In the genomic region with DNA sequence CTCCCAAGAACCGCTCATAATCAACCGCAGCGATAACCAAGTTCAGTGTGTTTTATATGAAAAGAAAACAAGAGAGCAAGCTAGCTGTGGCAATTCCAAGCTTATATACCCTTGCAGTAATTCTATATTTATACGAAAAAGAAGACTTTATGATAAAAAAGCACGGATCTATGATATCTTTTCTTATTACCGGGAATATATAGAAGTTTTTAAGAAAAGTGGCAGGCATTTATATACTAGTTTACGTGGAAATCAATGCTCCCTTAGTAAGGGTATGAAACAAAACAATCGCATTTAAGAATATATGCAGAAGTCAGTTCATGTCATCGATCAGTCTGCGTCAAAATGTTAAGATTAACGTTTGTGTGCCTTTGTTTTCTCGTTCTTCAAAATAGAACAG, we compare ENCODE assay signal across 1 fruit fly cellular context.
TF ChIP-seq lines count a peak whose summit lies in the region.

A gene (plus strand): TSS at position 333 of the 400 bp plus-strand sequence.

TF ChIP-seq in whole organism, prepupa, 60 proteins besides CTCF, POLR2A, EP300 and RAD21 (continued from another document):
- TF ChIP-seq CG6854 (GFP tag; optimal IDR thresholded peaks at IDR 0.05; lab: Kevin White, UChicago) (no peak), CG31627 (GFP tag; optimal IDR thresholded peaks at IDR 0.05; lab: Kevin White, UChicago) (peak; percentile 55), topi (GFP tag; optimal IDR thresholded peaks at IDR 0.05; lab: Kevin White, UChicago) (peak; percentile 81), Hr39 (GFP tag; optimal IDR thresholded peaks at IDR 0.05; lab: Kevin White, UChicago) (peak; percentile 58), CG11294 (GFP tag; IDR thresholded peaks at IDR 0.05; lab: Robert Waterston, UW) (no peak), CG15336 (GFP tag; IDR thresholded peaks at IDR 0.05; lab: Robert Waterston, UW) (no peak; the same call in none of the 2 replicates), CG11762 (GFP tag; optimal IDR thresholded peaks at IDR 0.05; lab: Kevin White, UChicago; ENCODE audit: insufficient read depth) (peak; percentile 51), ss (GFP tag; optimal IDR thresholded peaks at IDR 0.05; lab: Kevin White, UChicago) (peak in 1 of 2 experiments; percentile 72), CG8119 (GFP tag; IDR thresholded peaks at IDR 0.05; lab: Robert Waterston, UW) (peak; percentile 54; the same call in 1 of the 3 replicates), acj6 (GFP tag; optimal IDR thresholded peaks at IDR 0.05; lab: Kevin White, UChicago) (peak; percentile 47), Sox102F (GFP tag; optimal IDR thresholded peaks at IDR 0.05; lab: Kevin White, UChicago) (peak; percentile 77), CG6808 (GFP tag; optimal IDR thresholded peaks at IDR 0.05; lab: Kevin White, UChicago) (peak; percentile 46), net (GFP tag; optimal IDR thresholded peaks at IDR 0.05; lab: Kevin White, UChicago) (peak; percentile 29), CG34406 (GFP tag; optimal IDR thresholded peaks at IDR 0.05; lab: Kevin White, UChicago) (peak; percentile 39), esn (GFP tag; optimal IDR thresholded peaks at IDR 0.05; lab: Kevin White, UChicago) (peak; percentile 78), CG3032 (tag; optimal IDR thresholded peaks at IDR 0.05; lab: Kevin White, UChicago) (no peak), fd85E (GFP tag; optimal IDR thresholded peaks at IDR 0.05; lab: Kevin White, UChicago) (no peak), achi (GFP tag; optimal IDR thresholded peaks at IDR 0.05; lab: Kevin White, UChicago) (peak; percentile 53), Smox (GFP tag; optimal IDR thresholded peaks at IDR 0.05; lab: Kevin White, UChicago) (peak; percentile 63), eg (GFP tag; IDR thresholded peaks at IDR 0.05; lab: Robert Waterston, UW) (no peak; the same call in 2 of the 3 replicates), CG9139 (GFP tag; optimal IDR thresholded peaks at IDR 0.05; lab: Kevin White, UChicago) (no peak), CG11902 (GFP tag; optimal IDR thresholded peaks at IDR 0.05; lab: Kevin White, UChicago) (peak; percentile 40), vri (GFP tag; optimal IDR thresholded peaks at IDR 0.05; lab: Kevin White, UChicago) (peak; percentile 52), CG10631 (GFP tag; optimal IDR thresholded peaks at IDR 0.05; lab: Kevin White, UChicago) (peak; percentile 29), dsx (GFP tag; optimal IDR thresholded peaks at IDR 0.05; lab: Kevin White, UChicago; ENCODE audit: poor library complexity, severe bottlenecking) (no peak), Ets21C (GFP tag; optimal IDR thresholded peaks at IDR 0.05; lab: Kevin White, UChicago) (peak; percentile 35), CG4318 (GFP tag; optimal IDR thresholded peaks at IDR 0.05; lab: Kevin White, UChicago) (peak; percentile 4), Sox14 (GFP tag; optimal IDR thresholded peaks at IDR 0.05; lab: Kevin White, UChicago) (peak; percentile 67), CG7368 (GFP tag; optimal IDR thresholded peaks at IDR 0.05; lab: Kevin White, UChicago) (peak; percentile 53), CG6163 (GFP tag; IDR thresholded peaks at IDR 0.05; lab: Robert Waterston, UW) (peak; percentile 72), Gug (GFP tag; IDR thresholded peaks at IDR 0.05; lab: Robert Waterston, UW) (peak; percentile 44; the same call in 1 of the 2 replicates), Sox15 (GFP tag; optimal IDR thresholded peaks at IDR 0.05; lab: Kevin White, UChicago) (peak; percentile 5), Ets96B (tag; optimal IDR thresholded peaks at IDR 0.05; lab: Kevin White, UChicago) (peak; percentile 78), Hr38 (GFP tag; optimal IDR thresholded peaks at IDR 0.05; lab: Kevin White, UChicago) (no peak)
TF ChIP-seq in whole organism, prepupa: peak in this region for 43.
